Worm (Caenorhabditis elegans) whole organism, young adult: Measurements from ENCODE around the gene ZK686.3.

Source experiments
- ama-1 ChIP-seq, 3 experiments: fragments of 150-350 bp in 1 of 3; sonication (generic microtip) in 2 of 3; optimal IDR thresholded peaks; 2 replicates each; lab custom pipeline; 2014 to 2018; ENCODE audit warnings: missing biosample characterization in 2 of 3, missing genetic modification characterization in 2 of 3, missing genetic modification reagents in 2 of 3
- bed-1 ChIP-seq: fragments of 200-800 bp; sonication (Bioruptor generic); IDR thresholded peaks from 2 replicates; pipeline ENCODE4 v1.3.6; 2022; ENCODE audit warnings: missing genetic modification reagents, missing genetic modification characterization, missing compliant biosample characterization
- die-1 ChIP-seq: sonication (generic microtip); optimal IDR thresholded peaks from 2 replicates; lab custom pipeline; 2016; ENCODE audit warnings: missing genotype, mild to moderate bottlenecking, missing genetic modification characterization, missing compliant biosample characterization
- fkh-3 ChIP-seq: sonication (generic microtip); optimal IDR thresholded peaks from 2 replicates; lab custom pipeline; 2016; ENCODE audit warnings: mild to moderate bottlenecking, missing genetic modification characterization, missing compliant biosample characterization
- hsf-1 ChIP-seq: fragments of 200-800 bp; sonication (Bioruptor generic); IDR thresholded peaks from 2 replicates; pipeline ENCODE4 v1.3.6; 2022; ENCODE audit warnings: missing genetic modification reagents, missing genetic modification characterization, missing compliant biosample characterization
- lsl-1 ChIP-seq: fragments of 200-800 bp; sonication (Bioruptor generic); optimal IDR thresholded peaks from 2 replicates; lab custom pipeline; 2018; ENCODE audit warnings: mild to moderate bottlenecking, missing genetic modification characterization, moderate library complexity, missing compliant biosample characterization
- nfya-1 ChIP-seq: sonication (generic microtip); optimal IDR thresholded peaks from 2 replicates; lab custom pipeline; 2017; ENCODE audit warnings: antibody characterized with exemption, missing compliant biosample characterization, missing genetic modification characterization, borderline replicate concordance; ENCODE audit not compliant: insufficient read depth
- pha-4 ChIP-seq: fragments of 150-350 bp; sonication (generic microtip); optimal IDR thresholded peaks from 2 replicates; lab custom pipeline; 2014; ENCODE audit warnings: missing biosample characterization, missing genetic modification reagents, missing genetic modification characterization
- repo-1 ChIP-seq: sonication (generic microtip); optimal IDR thresholded peaks from 2 replicates; lab custom pipeline; 2017; ENCODE audit warnings: mild to moderate bottlenecking, missing genetic modification characterization, missing compliant biosample characterization
- rpc-1 ChIP-seq, 2 experiments: fragments of 150-350 bp in 1 of 2; sonication (generic microtip) in 1 of 2; optimal IDR thresholded peaks; 2 replicates each; lab custom pipeline; 2014 to 2018; ENCODE audit warnings: missing biosample characterization in 1 of 2, missing genetic modification characterization in 1 of 2, missing genetic modification reagents in 1 of 2, missing genotype in 1 of 2
- sea-2 ChIP-seq: fragments of 200-800 bp; sonication (Bioruptor generic); IDR thresholded peaks from 2 replicates; pipeline ENCODE4 v1.3.6; 2022; ENCODE audit warnings: missing genetic modification characterization, missing compliant biosample characterization
- snpc-4 ChIP-seq, 5 experiments: fragments of 150-350 bp in 1 of 5; sonication (generic microtip) in 4 of 5; optimal IDR thresholded peaks; 2 replicates each; lab custom pipeline; 2014 to 2018; ENCODE audit warnings: missing genetic modification characterization in 5 of 5, missing biosample characterization in 3 of 5, antibody characterized with exemption in 2 of 5, mild to moderate bottlenecking in 2 of 5, missing compliant biosample characterization in 2 of 5, missing genotype in 2 of 5, moderate library complexity in 2 of 5, missing genetic modification reagents in 1 of 5
- unc-130 ChIP-seq: sonication (generic microtip); optimal IDR thresholded peaks from 2 replicates; lab custom pipeline; 2016; ENCODE audit warnings: missing genetic modification reagents, missing genetic modification characterization, missing compliant biosample characterization
- ztf-28 ChIP-seq: fragments of 200-800 bp; sonication (Bioruptor generic); IDR thresholded peaks from 2 replicates; pipeline ENCODE4 v1.3.6; 2022; ENCODE audit warnings: missing genetic modification reagents, missing genetic modification characterization, missing compliant biosample characterization

- no peak for TF ChIP-seq ama-1 (optimal IDR thresholded peaks at IDR 0.05; lab: Kevin White, UChicago)
- no peak for TF ChIP-seq ama-1 (GFP tag; optimal IDR thresholded peaks at IDR 0.05; lab: Kevin White, UChicago)
- TF ChIP-seq hsf-1, result no peak
- TF ChIP-seq snpc-4 (GFP tag; optimal IDR thresholded peaks at IDR 0.05; lab: Kevin White, UChicago), result no peak
- TF ChIP-seq snpc-4 (tag; optimal IDR thresholded peaks at IDR 0.05; lab: Kevin White, UChicago), result no peak
- no peak for TF ChIP-seq unc-130 (GFP tag; lab: Kevin White, UChicago)
- TF ChIP-seq ztf-28 (GFP tag; lab: Robert Waterston, UW), result no peak
- no peak for TF ChIP-seq bed-1
- TF ChIP-seq repo-1 (tag; lab: Kevin White, UChicago), result no peak
- no peak for TF ChIP-seq rpc-1 (optimal IDR thresholded peaks at IDR 0.05; lab: Kevin White, UChicago)
- no peak for TF ChIP-seq rpc-1 (tag; optimal IDR thresholded peaks at IDR 0.05; lab: Kevin White, UChicago)
- no peak for TF ChIP-seq fkh-3 (tag; lab: Kevin White, UChicago)
- no peak for TF ChIP-seq die-1
- TF ChIP-seq pha-4, result no peak
- TF ChIP-seq sea-2, result no peak
- TF ChIP-seq lsl-1 (GFP tag; lab: Kevin White, UChicago), result no peak
- TF ChIP-seq nfya-1, result no peak
These were observed 46.9 kb upstream of the ZK686.3 start for ce11 chrIII:7815571-7816348.
